Worm (Caenorhabditis elegans) whole organism, young adult: ENCODE data around the gene F07A11.1.

Experiments
- ceh-91 ChIP-seq: fragments of 200-800 bp; sonication (Bioruptor generic); IDR thresholded peaks from 2 replicates; pipeline ENCODE4 v1.3.6; 2022; ENCODE audit warnings: missing genetic modification reagents, missing genetic modification characterization, missing compliant biosample characterization
- mcd-1 ChIP-seq: fragments of 200-800 bp; sonication (Bioruptor generic); IDR thresholded peaks from 2 replicates; pipeline ENCODE4 v1.3.6; 2022; ENCODE audit warnings: missing genetic modification reagents, missing genetic modification characterization, missing compliant biosample characterization

DNA sequence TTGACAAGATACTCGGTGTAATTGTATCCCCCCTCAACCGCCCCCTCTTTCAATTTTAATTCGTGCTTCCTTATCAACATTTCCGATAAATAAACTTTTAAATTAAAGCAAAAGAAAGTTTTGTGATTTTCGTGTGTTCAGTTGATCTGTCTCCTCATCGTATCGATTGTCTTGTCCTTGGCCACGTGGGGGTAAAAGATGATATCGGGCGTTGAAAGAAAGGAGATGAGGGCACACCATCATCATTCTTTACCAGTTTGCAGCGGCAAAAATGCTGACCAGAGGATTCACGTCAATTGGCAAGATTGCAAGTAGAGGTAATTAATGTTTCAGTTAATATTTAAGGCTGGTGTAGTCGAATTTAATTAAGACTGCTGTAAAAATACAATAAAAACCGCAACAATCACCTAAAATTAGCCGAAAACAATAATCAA, 44.7 kb downstream of the F07A11.1 start, which contains the start of gene F54D5.7:
- peak; percentile 75 for TF ChIP-seq mcd-1 (GFP tag; lab: Robert Waterston, UW)
- TF ChIP-seq ceh-91: no peak
